Worm (Caenorhabditis elegans) whole organism, L1 larva: ENCODE measurements around the gene C16H3.3.
"Not testable (repeated sequence)": the region's sequence is repeated elsewhere in the genome, so short reads cannot be mapped to it uniquely, and the experiment has no call there.

Experiments used
- C16A3.4 ChIP-seq: fragments of 150-350 bp; optimal IDR thresholded peaks from 2 replicates; lab custom pipeline; 2014; ENCODE audit warnings: missing biosample characterization, missing genetic modification characterization
- F16B12.6 ChIP-seq: fragments of 150-350 bp; optimal IDR thresholded peaks from 2 replicates; lab custom pipeline; 2014; ENCODE audit warnings: missing biosample characterization, missing genetic modification characterization
- Y116A8C.19 ChIP-seq: sonication (generic microtip); optimal IDR thresholded peaks from 2 replicates; lab custom pipeline; 2016; ENCODE audit warnings: missing compliant biosample characterization, missing genetic modification characterization, borderline replicate concordance
- aly-2 ChIP-seq: fragments of 150-350 bp; optimal IDR thresholded peaks from 2 replicates; lab custom pipeline; 2014; ENCODE audit warnings: missing biosample characterization, missing genetic modification characterization
- ama-1 ChIP-seq: fragments of 150-350 bp; optimal IDR thresholded peaks from 2 replicates; lab custom pipeline; 2014
- ceh-82 ChIP-seq, 3 experiments: fragments of 150-350 bp in 1 of 3; sonication (generic microtip) in 2 of 3; optimal IDR thresholded peaks; 2 replicates each; lab custom pipeline; 2014 to 2017; ENCODE audit warnings: missing biosample characterization in 3 of 3, missing genetic modification characterization in 3 of 3
- ceh-88 ChIP-seq: fragments of 200-800 bp; sonication (Bioruptor generic); IDR thresholded peaks from 2 replicates; pipeline ENCODE4 v1.3.6; 2022; ENCODE audit warnings: missing genetic modification characterization, missing compliant biosample characterization
- ceh-90 ChIP-seq: sonication (generic microtip); optimal IDR thresholded peaks from 2 replicates; lab custom pipeline; 2016; ENCODE audit warnings: missing genetic modification characterization, missing compliant biosample characterization
- ces-1 ChIP-seq: fragments of 150-350 bp; optimal IDR thresholded peaks from 2 replicates; lab custom pipeline; 2014; ENCODE audit warnings: missing biosample characterization, missing genetic modification reagents, missing genetic modification characterization
- dpl-1 ChIP-seq, 3 experiments: fragments of 150-350 bp in 2 of 3; sonication (generic microtip) in 1 of 3; optimal IDR thresholded peaks; 2 replicates each; lab custom pipeline; 2014 to 2017; ENCODE audit warnings: missing biosample characterization in 3 of 3, missing genetic modification characterization in 3 of 3, missing genetic modification reagents in 3 of 3
- dsc-1 ChIP-seq: sonication (generic microtip); optimal IDR thresholded peaks from 2 replicates; lab custom pipeline; 2016; ENCODE audit warnings: mild to moderate bottlenecking, missing genetic modification characterization, missing compliant biosample characterization
- efl-1 ChIP-seq, 4 experiments: fragments of 150-350 bp; optimal IDR thresholded peaks in 3 of 4; peaks in 1 of 4; 1 replicate in 1 of 4; 2 replicates in 3 of 4; lab custom pipeline; 2014; ENCODE audit warnings: missing biosample characterization in 2 of 4, missing genetic modification characterization in 2 of 4, missing genetic modification reagents in 2 of 4
- egl-13 ChIP-seq: sonication (generic microtip); optimal IDR thresholded peaks from 2 replicates; lab custom pipeline; 2016; ENCODE audit warnings: missing genotype, missing genetic modification reagents, missing genetic modification characterization, missing compliant biosample characterization
- elt-3 ChIP-seq, 6 experiments: fragments of 150-350 bp in 1 of 6; sonication (generic microtip); optimal IDR thresholded peaks; 2 replicates each; lab custom pipeline; 2017 to 2018; ENCODE audit warnings: missing biosample characterization in 6 of 6, missing genetic modification characterization in 6 of 6, inconsistent platforms in 1 of 6
- fkh-10 ChIP-seq: sonication (generic microtip); optimal IDR thresholded peaks from 2 replicates; lab custom pipeline; 2017; ENCODE audit warnings: missing biosample characterization, missing genetic modification reagents, missing genetic modification characterization
- fkh-4 ChIP-seq: sonication (generic microtip); optimal IDR thresholded peaks from 2 replicates; lab custom pipeline; 2016; ENCODE audit warnings: missing compliant biosample characterization, missing genetic modification characterization, borderline replicate concordance
- fkh-8 ChIP-seq: sonication (generic microtip); optimal IDR thresholded peaks from 2 replicates; lab custom pipeline; 2016; ENCODE audit warnings: mild to moderate bottlenecking, missing genetic modification characterization, missing compliant biosample characterization
- fos-1 ChIP-seq: fragments of 150-350 bp; optimal IDR thresholded peaks from 2 replicates; lab custom pipeline; 2014; ENCODE audit warnings: missing biosample characterization, missing genetic modification characterization
- grh-1 ChIP-seq: fragments of 200-800 bp; sonication (Bioruptor generic); IDR thresholded peaks from 2 replicates; pipeline ENCODE4 v1.3.6; 2022; ENCODE audit warnings: missing genetic modification reagents, missing genetic modification characterization, missing compliant biosample characterization
- hlh-17 ChIP-seq: fragments of 200-800 bp; sonication (Bioruptor generic); optimal IDR thresholded peaks from 2 replicates; lab custom pipeline; 2018; ENCODE audit warnings: missing genetic modification characterization, mild to moderate bottlenecking, missing compliant biosample characterization, moderate library complexity, borderline replicate concordance
- hlh-4 ChIP-seq: sonication (generic microtip); optimal IDR thresholded peaks from 2 replicates; lab custom pipeline; 2016; ENCODE audit warnings: mild to moderate bottlenecking, missing genetic modification characterization, missing compliant biosample characterization
- hpl-2 ChIP-seq: fragments of 150-350 bp; optimal IDR thresholded peaks from 2 replicates; lab custom pipeline; 2014; ENCODE audit warnings: missing biosample characterization, missing genetic modification reagents, missing genetic modification characterization
- irx-1 ChIP-seq: sonication (generic microtip); optimal IDR thresholded peaks from 2 replicates; lab custom pipeline; 2016; ENCODE audit warnings: missing genetic modification characterization, missing compliant biosample characterization
- isw-1 ChIP-seq: fragments of 200-800 bp; sonication (Bioruptor generic); IDR thresholded peaks from 2 replicates; pipeline ENCODE4 v1.3.6; 2022; ENCODE audit warnings: missing genetic modification characterization, missing compliant biosample characterization
- jun-1 ChIP-seq: fragments of 150-350 bp; optimal IDR thresholded peaks from 2 replicates; lab custom pipeline; 2014; ENCODE audit warnings: missing biosample characterization, missing genetic modification reagents, missing genetic modification characterization
- lin-35 ChIP-seq, 2 experiments: fragments of 150-350 bp; optimal IDR thresholded peaks; 2 replicates each; lab custom pipeline; 2014; ENCODE audit warnings: missing biosample characterization in 2 of 2, missing genetic modification characterization in 2 of 2, missing genetic modification reagents in 2 of 2
- lsy-2 ChIP-seq, 2 experiments: fragments of 150-350 bp; optimal IDR thresholded peaks; 2 replicates each; lab custom pipeline; 2014; ENCODE audit warnings: missing biosample characterization in 2 of 2, missing genetic modification characterization in 2 of 2
- mep-1 ChIP-seq: fragments of 150-350 bp; optimal IDR thresholded peaks from 2 replicates; lab custom pipeline; 2014; ENCODE audit warnings: missing biosample characterization, missing genetic modification characterization
- nhr-11 ChIP-seq: fragments of 150-350 bp; optimal IDR thresholded peaks from 2 replicates; lab custom pipeline; 2014; ENCODE audit warnings: missing biosample characterization, missing genetic modification characterization
- nhr-12 ChIP-seq: sonication (generic microtip); optimal IDR thresholded peaks from 2 replicates; lab custom pipeline; 2017; ENCODE audit warnings: missing biosample characterization, missing genetic modification characterization
- nhr-19 ChIP-seq: fragments of 200-800 bp; sonication (Bioruptor generic); conservative IDR thresholded peaks from 2 replicates; pipeline ENCODE4 v1.3.6; 2022; ENCODE audit warnings: missing genetic modification characterization, missing compliant biosample characterization
- nhr-47 ChIP-seq: sonication (generic microtip); optimal IDR thresholded peaks from 2 replicates; lab custom pipeline; 2016; ENCODE audit warnings: mild to moderate bottlenecking, missing genetic modification characterization, moderate library complexity, missing compliant biosample characterization
- nhr-71 ChIP-seq: sonication (generic microtip); optimal IDR thresholded peaks from 2 replicates; lab custom pipeline; 2016; ENCODE audit warnings: mild to moderate bottlenecking, missing genetic modification characterization, moderate library complexity, missing compliant biosample characterization
- nhr-77 ChIP-seq: fragments of 150-350 bp; optimal IDR thresholded peaks from 2 replicates; lab custom pipeline; 2014; ENCODE audit warnings: missing biosample characterization, missing genetic modification characterization
- nhr-85 ChIP-seq: sonication (generic microtip); peaks from one replicate; lab custom pipeline; 2016; ENCODE audit warnings: missing genetic modification characterization, inconsistent platforms, missing compliant biosample characterization
- nhr-90 ChIP-seq: sonication (generic microtip); optimal IDR thresholded peaks from 2 replicates; lab custom pipeline; 2016; ENCODE audit warnings: mild to moderate bottlenecking, missing genetic modification characterization, missing compliant biosample characterization; ENCODE audit not compliant: poor library complexity
- pag-3 ChIP-seq: sonication (generic microtip); optimal IDR thresholded peaks from 2 replicates; lab custom pipeline; 2017; ENCODE audit warnings: missing genetic modification characterization, mild to moderate bottlenecking, missing compliant biosample characterization, antibody characterized with exemption, borderline replicate concordance; ENCODE audit not compliant: insufficient read depth
- pqm-1 ChIP-seq: sonication (generic microtip); optimal IDR thresholded peaks from 3 replicates; lab custom pipeline; 2017; ENCODE audit warnings: missing biosample characterization, missing genetic modification characterization
- sptf-1 ChIP-seq: fragments of 150-350 bp; optimal IDR thresholded peaks from 2 replicates; lab custom pipeline; 2014; ENCODE audit warnings: missing biosample characterization, missing genetic modification characterization
- swsn-7 ChIP-seq: sonication (generic microtip); optimal IDR thresholded peaks from 2 replicates; lab custom pipeline; 2016; ENCODE audit warnings: missing genetic modification characterization, missing compliant biosample characterization
- tbx-2 ChIP-seq: sonication (generic microtip); optimal IDR thresholded peaks from 2 replicates; lab custom pipeline; 2016; ENCODE audit warnings: missing genetic modification characterization, missing compliant biosample characterization
- unc-130 ChIP-seq: fragments of 150-350 bp; optimal IDR thresholded peaks from 2 replicates; lab custom pipeline; 2017; ENCODE audit warnings: missing biosample characterization, missing genetic modification characterization, inconsistent platforms
- unc-30 ChIP-seq: sonication (generic microtip); optimal IDR thresholded peaks from 2 replicates; lab custom pipeline; 2017; ENCODE audit warnings: missing biosample characterization, missing genetic modification characterization
- unc-62 ChIP-seq: fragments of 150-350 bp; optimal IDR thresholded peaks from 2 replicates; lab custom pipeline; 2014; ENCODE audit warnings: missing biosample characterization, missing genetic modification reagents, missing genetic modification characterization
- xbp-1 ChIP-seq: sonication (generic microtip); optimal IDR thresholded peaks from 2 replicates; lab custom pipeline; 2016; ENCODE audit warnings: missing genetic modification characterization, missing compliant biosample characterization
- zag-1 ChIP-seq: fragments of 150-350 bp; optimal IDR thresholded peaks from 2 replicates; lab custom pipeline; 2014; ENCODE audit warnings: missing biosample characterization, missing genetic modification characterization

C16H3.3 gene

ce11 chrX:17579011-17579410 is 30.8 kb downstream of the C16H3.3 start, which contains the start of gene F39B3.3:
Gene F39B3.3 (minus strand): TSS chrX:17579111.
- TF ChIP-seq hlh-4 (tag; lab: Kevin White, UChicago); dpl-1 (GFP tag; optimal IDR thresholded peaks at IDR 0.05; lab: Kevin White, UChicago); zag-1 (tag; lab: Kevin White, UChicago): not testable (repeated sequence)
- TF ChIP-seq, all 84 proteins: peak for 0; not testable (repeated sequence) for 84

- TF ChIP-seq ces-1 (GFP tag; lab: Kevin White, UChicago): no peak
- no peak for TF ChIP-seq tbx-2 (tag; lab: Kevin White, UChicago)
- TF ChIP-seq lin-35 (GFP tag; optimal IDR thresholded peaks at IDR 0.05; lab: Kevin White, UChicago): no peak
- TF ChIP-seq unc-62 (GFP tag; lab: Kevin White, UChicago): no peak
- no peak for TF ChIP-seq hlh-4 (tag; lab: Kevin White, UChicago)
- no peak for TF ChIP-seq ceh-90 (tag; lab: Kevin White, UChicago)
- no peak for TF ChIP-seq unc-30 (tag; lab: Kevin White, UChicago)
- TF ChIP-seq F16B12.6: no peak
These were observed 42.5 kb downstream of the C16H3.3 start, which contains the start of gene F39B3.7 for ce11 chrX:17567378-17567777. Gene F39B3.7 (minus strand): TSS chrX:17567478.

- no peak for TF ChIP-seq F16B12.6
- no peak for TF ChIP-seq ceh-88 (GFP tag; lab: Robert Waterston, UW)
- no peak for TF ChIP-seq isw-1 (GFP tag; lab: Robert Waterston, UW)
- TF ChIP-seq ama-1 (lab: Kevin White, UChicago): no peak
- no peak for TF ChIP-seq nhr-85 (tag; lab: Kevin White, UChicago)
- no peak for TF ChIP-seq pqm-1
- TF ChIP-seq mep-1: no peak
- TF ChIP-seq nhr-90 (tag; lab: Kevin White, UChicago): no peak
- TF ChIP-seq nhr-12 (tag; lab: Kevin White, UChicago): no peak
- TF ChIP-seq C16A3.4 (tag; lab: Kevin White, UChicago): no peak
- TF ChIP-seq Y116A8C.19 (tag; lab: Kevin White, UChicago): no peak
- no peak for TF ChIP-seq fkh-4 (tag; lab: Kevin White, UChicago)
- no peak for TF ChIP-seq hpl-2
- TF ChIP-seq egl-13: no peak
- no peak for TF ChIP-seq grh-1 (GFP tag; lab: Robert Waterston, UW)
- no peak for TF ChIP-seq elt-3 (tag; optimal IDR thresholded peaks at IDR 0.05; lab: Kevin White, UChicago)
- TF ChIP-seq pag-3 (tag; lab: Kevin White, UChicago): no peak
These were observed 46.4 kb downstream of the C16H3.3 start, which contains the start of gene F31A3.5 for ce11 chrX:17563411-17563810. Gene F31A3.5 (minus strand): TSS chrX:17563610.

ce11 chrX:17562195-17562594 is 47.7 kb downstream of the C16H3.3 start:
- no peak for TF ChIP-seq nhr-11 (tag; lab: Kevin White, UChicago)
- TF ChIP-seq nhr-77: no peak
- no peak for TF ChIP-seq fkh-10 (GFP tag; lab: Kevin White, UChicago)
- no peak for TF ChIP-seq nhr-90 (tag; lab: Kevin White, UChicago)
- no peak for TF ChIP-seq hlh-17 (GFP tag; lab: Kevin White, UChicago)
- no peak for TF ChIP-seq mep-1
- TF ChIP-seq ceh-82 (tag; optimal IDR thresholded peaks at IDR 0.05; lab: Kevin White, UChicago): peak in 1 of 3 experiments; percentile 12
- no peak for TF ChIP-seq xbp-1 (tag; lab: Kevin White, UChicago)
- TF ChIP-seq fos-1 (tag; lab: Kevin White, UChicago): no peak
- no peak for TF ChIP-seq swsn-7 (tag; lab: Kevin White, UChicago)
- no peak for TF ChIP-seq lsy-2 (tag; optimal IDR thresholded peaks at IDR 0.05; lab: Kevin White, UChicago)
- TF ChIP-seq dsc-1 (tag; lab: Kevin White, UChicago): no peak
- TF ChIP-seq nhr-47: no peak
- no peak for TF ChIP-seq nhr-12 (tag; lab: Kevin White, UChicago)
- no peak for TF ChIP-seq efl-1 (optimal IDR thresholded peaks at IDR 0.05; lab: Kevin White, UChicago)
- TF ChIP-seq efl-1 (GFP tag; optimal IDR thresholded peaks at IDR 0.05 in 1 of 2; lab: Kevin White, UChicago): peak in 1 of 2 experiments; percentile 83
- TF ChIP-seq hpl-2: no peak
- TF ChIP-seq jun-1 (tag; lab: Kevin White, UChicago): no peak
- no peak for TF ChIP-seq nhr-19 (GFP tag; lab: Robert Waterston, UW)
- no peak for TF ChIP-seq unc-130 (tag; lab: Kevin White, UChicago)
- TF ChIP-seq ceh-90 (tag; lab: Kevin White, UChicago): no peak
- no peak for TF ChIP-seq ama-1 (lab: Kevin White, UChicago)
- no peak for TF ChIP-seq irx-1 (tag; lab: Kevin White, UChicago)
- TF ChIP-seq aly-2 (tag; lab: Kevin White, UChicago): no peak
- TF ChIP-seq nhr-71 (tag; lab: Kevin White, UChicago): no peak
- TF ChIP-seq nhr-85 (tag; lab: Kevin White, UChicago): peak; percentile 16
- TF ChIP-seq sptf-1 (tag; lab: Kevin White, UChicago): no peak
- TF ChIP-seq unc-30 (tag; lab: Kevin White, UChicago): no peak
- no peak for TF ChIP-seq fkh-8 (tag; lab: Kevin White, UChicago)
